Worm (Caenorhabditis elegans): ENCODE results near the gene srd-63.

DNA sequence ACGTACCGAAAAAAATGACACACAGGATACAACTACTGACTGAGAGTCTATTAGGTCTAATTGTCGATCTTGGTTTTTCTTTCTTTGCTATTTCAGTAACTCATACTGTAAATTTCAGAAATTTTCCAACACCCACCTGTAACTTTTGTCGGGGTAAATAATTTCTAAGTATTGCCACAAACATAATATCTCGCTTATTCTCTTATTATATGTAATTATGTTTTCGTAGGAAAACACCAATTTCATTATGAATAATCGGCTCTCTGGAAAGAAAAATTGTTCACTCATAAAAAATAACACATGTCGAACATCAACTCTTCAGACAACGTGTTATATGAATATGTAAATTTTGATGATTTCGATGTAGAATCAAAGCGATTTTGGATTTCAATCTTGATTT, 27.1 kb upstream of the srd-63 start, which contains the start of gene srw-48:
- TF ChIP-seq lin-39 (tag; optimal IDR thresholded peaks at IDR 0.05) (no peak), nhr-10 (tag; optimal IDR thresholded peaks at IDR 0.05) (no peak), spr-1 (tag; optimal IDR thresholded peaks at IDR 0.05) (no peak), dmd-8 (GFP tag; IDR thresholded peaks at IDR 0.05) (no peak), pha-4 (GFP tag; IDR thresholded peaks at IDR 0.05) (no peak), pha-4 (tag; optimal IDR thresholded peaks at IDR 0.05) (no peak), ces-1 (GFP tag; optimal IDR thresholded peaks at IDR 0.05) (no peak), lin-13 (GFP tag; optimal IDR thresholded peaks at IDR 0.05) (no peak), ceh-82 (tag; optimal IDR thresholded peaks at IDR 0.05) (no peak), pqm-1 (tag; optimal IDR thresholded peaks at IDR 0.05) (no peak), nhr-237 (tag; optimal IDR thresholded peaks at IDR 0.05) (no peak), nhr-6 (tag; optimal IDR thresholded peaks at IDR 0.05) (no peak), dmd-6 (GFP tag; IDR thresholded peaks at IDR 0.05) (no peak), ZK546.5 (tag; optimal IDR thresholded peaks at IDR 0.05) (no peak), daf-8 (GFP tag; IDR thresholded peaks at IDR 0.05) (no peak)
